Fruit fly (Drosophila melanogaster) whole organism, wandering third instar larva: ENCODE measurements around the gene tup.

Source experiments
- Abd-B ChIP-seq: fragments of >200 bp; optimal IDR thresholded peaks from 2 replicates; lab custom pipeline; 2017; ENCODE audit warnings: missing biosample characterization, missing genetic modification characterization
- CG32264 ChIP-seq: fragments of 200-800 bp; sonication (Bioruptor generic); optimal IDR thresholded peaks from 2 replicates; lab custom pipeline; 2016; ENCODE audit warnings: missing biosample characterization, missing genetic modification characterization
- CG9705 ChIP-seq: fragments of 200-800 bp; sonication (Bioruptor generic); optimal IDR thresholded peaks from 2 replicates; lab custom pipeline; 2018; ENCODE audit warnings: missing biosample characterization, mild to moderate bottlenecking, missing genetic modification characterization
- Dfd ChIP-seq: fragments of >200 bp; optimal IDR thresholded peaks from 2 replicates; lab custom pipeline; 2017; ENCODE audit warnings: missing biosample characterization, missing genetic modification characterization
- Dif ChIP-seq: fragments of 200-275, 200-300 bp; sonication (Bioruptor generic); optimal IDR thresholded peaks from 2 replicates; lab custom pipeline; 2018; ENCODE audit warnings: missing biosample characterization, missing genetic modification characterization; ENCODE audit not compliant: partially characterized antibody
- GATAd ChIP-seq: sonication (Bioruptor generic); optimal IDR thresholded peaks from 2 replicates; lab custom pipeline; 2016; ENCODE audit warnings: missing biosample characterization, missing genetic modification characterization
- Hr83 ChIP-seq: fragments of 200-300 bp; sonication (Bioruptor generic); optimal IDR thresholded peaks from 2 replicates; lab custom pipeline; 2016; ENCODE audit warnings: missing biosample characterization, mild to moderate bottlenecking, missing genetic modification characterization, moderate library complexity; ENCODE audit not compliant: poor library complexity, severe bottlenecking
- Jra ChIP-seq: sonication (Bioruptor generic); optimal IDR thresholded peaks from 2 replicates; lab custom pipeline; 2016; ENCODE audit warnings: missing biosample characterization, missing genetic modification characterization
- Mio ChIP-seq: sonication (Bioruptor generic); optimal IDR thresholded peaks from 2 replicates; lab custom pipeline; 2016; ENCODE audit warnings: missing biosample characterization, missing genetic modification characterization
- Myc ChIP-seq: fragments of >200 bp; optimal IDR thresholded peaks from 2 replicates; lab custom pipeline; 2017
- N ChIP-seq: fragments of >200 bp; optimal IDR thresholded peaks from 2 replicates; lab custom pipeline; 2018; ENCODE audit warnings: missing biosample characterization, missing external identifiers, missing genetic modification characterization
- OdsH ChIP-seq: fragments of 200-800 bp; sonication (Bioruptor generic); optimal IDR thresholded peaks from 2 replicates; lab custom pipeline; 2016; ENCODE audit warnings: missing biosample characterization, mild to moderate bottlenecking, missing genetic modification characterization
- Rel ChIP-seq, 2 experiments: fragments of 200-800 bp; sonication (Bioruptor generic) in 1 of 2; optimal IDR thresholded peaks; 2 replicates in 1 of 2; 3 replicates in 1 of 2; lab custom pipeline; 2016 to 2019; ENCODE audit warnings: mild to moderate bottlenecking in 2 of 2, missing biosample characterization in 2 of 2, missing genetic modification characterization in 2 of 2, moderate library complexity in 1 of 2
- Sp1 ChIP-seq: fragments of 200-800 bp; sonication (Bioruptor generic); optimal IDR thresholded peaks from 3 replicates; lab custom pipeline; 2019; ENCODE audit warnings: missing biosample characterization, mild to moderate bottlenecking, missing genetic modification characterization, moderate library complexity
- Vsx2 ChIP-seq: fragments of 200-300, 225-300 bp; sonication (Bioruptor generic); optimal IDR thresholded peaks from 2 replicates; lab custom pipeline; 2018; ENCODE audit warnings: missing biosample characterization, missing genetic modification characterization; ENCODE audit not compliant: partially characterized antibody
- br ChIP-seq: fragments of 200-800 bp; sonication (Bioruptor generic); optimal IDR thresholded peaks from 2 replicates; lab custom pipeline; 2016; ENCODE audit warnings: missing biosample characterization, missing genetic modification characterization
- dmrt93B ChIP-seq: fragments of 200-800 bp; sonication (Bioruptor generic); optimal IDR thresholded peaks from 2 replicates; lab custom pipeline; 2018; ENCODE audit warnings: missing biosample characterization, mild to moderate bottlenecking, missing genetic modification characterization
- dsf ChIP-seq: sonication (Bioruptor generic); optimal IDR thresholded peaks from 2 replicates; lab custom pipeline; 2016; ENCODE audit warnings: missing biosample characterization, missing genetic modification characterization, borderline replicate concordance
- ey ChIP-seq: fragments of 200-800 bp; sonication (Bioruptor generic); optimal IDR thresholded peaks from 2 replicates; lab custom pipeline; 2016; ENCODE audit warnings: missing biosample characterization, missing genetic modification characterization
- foxo ChIP-seq, 2 experiments: fragments of 200-800 bp; sonication (Bioruptor generic); optimal IDR thresholded peaks; 2 replicates in 1 of 2; 3 replicates in 1 of 2; lab custom pipeline; 2016 to 2017; ENCODE audit warnings: missing biosample characterization in 2 of 2, missing genetic modification characterization in 2 of 2
- fru ChIP-seq: fragments of 200-800 bp; sonication (Bioruptor generic); optimal IDR thresholded peaks from 3 replicates; lab custom pipeline; 2016; ENCODE audit warnings: missing biosample characterization, mild to moderate bottlenecking, missing genetic modification characterization
- h ChIP-seq: fragments of 200-800 bp; sonication (Bioruptor generic); optimal IDR thresholded peaks from 3 replicates; lab custom pipeline; 2016; ENCODE audit warnings: missing biosample characterization, mild to moderate bottlenecking, missing genetic modification characterization
- jim ChIP-seq: fragments of 175-275, 200-325 bp; sonication (Bioruptor generic); optimal IDR thresholded peaks from 2 replicates; lab custom pipeline; 2016; ENCODE audit warnings: missing biosample characterization, mild to moderate bottlenecking, missing genetic modification characterization
- lola ChIP-seq: fragments of >200 bp; optimal IDR thresholded peaks from 2 replicates; lab custom pipeline; 2017; ENCODE audit warnings: missing biosample characterization, missing genetic modification characterization
- pan ChIP-seq: fragments of >200 bp; optimal IDR thresholded peaks from 2 replicates; lab custom pipeline; 2017
- psq ChIP-seq: fragments of 200-800 bp; sonication (Bioruptor generic); optimal IDR thresholded peaks from 3 replicates; lab custom pipeline; 2017; ENCODE audit warnings: missing biosample characterization, mild to moderate bottlenecking, missing genetic modification characterization, moderate library complexity
- rgr ChIP-seq: fragments of 200-800 bp; sonication (Bioruptor generic); optimal IDR thresholded peaks from 3 replicates; lab custom pipeline; 2016; ENCODE audit warnings: missing biosample characterization, mild to moderate bottlenecking, missing genetic modification characterization
- sage ChIP-seq: fragments of 200-800 bp; sonication (Bioruptor generic); optimal IDR thresholded peaks from 2 replicates; lab custom pipeline; 2016; ENCODE audit warnings: missing biosample characterization, mild to moderate bottlenecking, missing genetic modification characterization
- sv ChIP-seq: fragments of 200-800 bp; sonication (Bioruptor generic); optimal IDR thresholded peaks from 3 replicates; lab custom pipeline; 2016; ENCODE audit warnings: missing biosample characterization, missing genetic modification characterization
- tai ChIP-seq: sonication (Bioruptor generic); optimal IDR thresholded peaks from 2 replicates; lab custom pipeline; 2016; ENCODE audit warnings: missing biosample characterization, missing genetic modification characterization
- usp ChIP-seq: fragments of >200 bp; optimal IDR thresholded peaks from 2 replicates; lab custom pipeline; 2017; ENCODE audit warnings: missing biosample characterization, missing genetic modification characterization
- woc ChIP-seq: sonication (Bioruptor generic); optimal IDR thresholded peaks from 2 replicates; lab custom pipeline; 2016; ENCODE audit warnings: missing biosample characterization, mild to moderate bottlenecking, missing genetic modification characterization

The tup gene

DNA sequence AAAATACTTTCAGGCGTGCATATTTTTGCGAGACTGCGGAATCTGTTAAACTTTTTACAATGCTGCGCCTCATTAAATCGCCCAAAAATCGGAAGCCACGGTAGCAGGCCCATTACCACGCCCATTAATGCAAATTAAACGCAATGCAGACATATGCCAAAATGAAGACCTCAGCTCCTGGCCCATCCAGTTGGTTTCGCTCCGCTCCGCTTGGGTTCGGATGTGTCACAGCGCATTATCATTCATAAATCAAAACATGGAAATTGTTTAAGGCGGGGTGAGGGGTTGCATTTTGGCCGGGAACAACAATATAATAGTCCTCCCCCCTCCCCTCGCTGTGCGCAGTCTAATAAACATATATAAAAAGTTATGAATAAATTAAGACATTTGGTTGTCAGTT, 46.8 kb upstream of the tup start:
- no peak for TF ChIP-seq usp (GFP tag; lab: Kevin White, UChicago)
- TF ChIP-seq dsf (GFP tag; lab: Kevin White, UChicago) = no peak
- no peak for TF ChIP-seq Rel (GFP tag; optimal IDR thresholded peaks at IDR 0.05; lab: Kevin White, UChicago)
- TF ChIP-seq Rel (tag; optimal IDR thresholded peaks at IDR 0.05; lab: Kevin White, UChicago) = no peak
- no peak for TF ChIP-seq woc (GFP tag; lab: Kevin White, UChicago)
- TF ChIP-seq CG32264 (GFP tag; lab: Kevin White, UChicago) = no peak
- TF ChIP-seq sage (GFP tag; lab: Kevin White, UChicago) = no peak
- no peak for TF ChIP-seq N (GFP tag; lab: Kevin White, UChicago)
- no peak for TF ChIP-seq Vsx2
- no peak for TF ChIP-seq Sp1 (GFP tag; lab: Kevin White, UChicago)
- TF ChIP-seq Myc (lab: Kevin White, UChicago) = no peak
- TF ChIP-seq, all 38 proteins: peak for 0

DNA sequence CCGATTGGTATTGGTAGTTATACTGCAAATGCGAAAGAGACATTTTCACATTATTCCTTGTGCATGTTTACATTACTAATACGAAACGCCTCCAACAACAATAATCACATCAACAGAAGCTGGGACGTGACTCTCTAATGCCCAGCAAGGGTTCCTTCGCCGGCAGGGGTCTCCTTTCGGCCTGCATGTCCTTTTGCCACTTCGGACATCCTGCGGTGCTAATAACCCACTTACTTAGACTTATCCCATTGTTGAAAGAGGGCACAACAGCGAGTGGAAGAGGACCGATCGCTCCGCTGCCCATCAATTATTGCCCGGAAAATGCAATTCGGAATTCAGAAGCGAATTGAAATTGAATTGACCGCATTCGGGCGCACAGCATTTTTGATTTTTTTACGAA, 44.9 kb upstream of the tup start:
- no peak for TF ChIP-seq pan (lab: Kevin White, UChicago)
- no peak for TF ChIP-seq usp (GFP tag; lab: Kevin White, UChicago)
- no peak for TF ChIP-seq CG9705
- TF ChIP-seq GATAd = no peak
- no peak for TF ChIP-seq Vsx2
- no peak for TF ChIP-seq sv
- no peak for TF ChIP-seq Abd-B
- no peak for TF ChIP-seq Dfd (GFP tag; lab: Kevin White, UChicago)
- no peak for TF ChIP-seq h
- TF ChIP-seq Hr83 = no peak
- no peak for TF ChIP-seq Sp1 (GFP tag; lab: Kevin White, UChicago)
- TF ChIP-seq Mio (GFP tag; lab: Kevin White, UChicago) = no peak
- no peak for TF ChIP-seq Myc (lab: Kevin White, UChicago)
- no peak for TF ChIP-seq OdsH
- TF ChIP-seq jim (GFP tag; lab: Kevin White, UChicago) = no peak
- no peak for TF ChIP-seq Dif (GFP tag; lab: Kevin White, UChicago)
- TF ChIP-seq tai (GFP tag; lab: Kevin White, UChicago) = no peak
- no peak for TF ChIP-seq foxo (GFP tag; optimal IDR thresholded peaks at IDR 0.05; lab: Kevin White, UChicago)
- TF ChIP-seq Jra (GFP tag; lab: Kevin White, UChicago) = no peak
- TF ChIP-seq, all 38 proteins: peak for 0

DNA sequence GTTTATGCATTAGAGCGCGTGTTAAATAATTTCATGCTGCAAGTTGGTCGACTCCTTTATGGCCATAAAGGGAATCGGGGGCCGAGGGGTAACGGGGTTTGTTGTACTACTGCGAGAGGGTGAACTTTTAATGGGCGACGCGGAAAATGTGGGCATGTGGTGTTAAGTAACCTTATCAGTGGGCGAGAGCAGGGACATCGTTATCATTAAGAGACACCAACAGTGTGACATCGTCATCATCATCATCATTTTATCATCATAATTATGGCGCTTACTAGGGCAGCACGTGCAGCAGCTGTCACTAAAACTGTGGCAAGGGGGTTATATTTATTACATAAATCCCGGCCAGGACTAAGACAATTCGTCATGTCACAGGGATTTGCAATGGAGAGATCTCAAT, 44.3 kb upstream of the tup start:
- TF ChIP-seq Myc (lab: Kevin White, UChicago) = no peak
- no peak for TF ChIP-seq Rel (GFP tag; optimal IDR thresholded peaks at IDR 0.05; lab: Kevin White, UChicago)
- no peak for TF ChIP-seq Rel (tag; optimal IDR thresholded peaks at IDR 0.05; lab: Kevin White, UChicago)

DNA sequence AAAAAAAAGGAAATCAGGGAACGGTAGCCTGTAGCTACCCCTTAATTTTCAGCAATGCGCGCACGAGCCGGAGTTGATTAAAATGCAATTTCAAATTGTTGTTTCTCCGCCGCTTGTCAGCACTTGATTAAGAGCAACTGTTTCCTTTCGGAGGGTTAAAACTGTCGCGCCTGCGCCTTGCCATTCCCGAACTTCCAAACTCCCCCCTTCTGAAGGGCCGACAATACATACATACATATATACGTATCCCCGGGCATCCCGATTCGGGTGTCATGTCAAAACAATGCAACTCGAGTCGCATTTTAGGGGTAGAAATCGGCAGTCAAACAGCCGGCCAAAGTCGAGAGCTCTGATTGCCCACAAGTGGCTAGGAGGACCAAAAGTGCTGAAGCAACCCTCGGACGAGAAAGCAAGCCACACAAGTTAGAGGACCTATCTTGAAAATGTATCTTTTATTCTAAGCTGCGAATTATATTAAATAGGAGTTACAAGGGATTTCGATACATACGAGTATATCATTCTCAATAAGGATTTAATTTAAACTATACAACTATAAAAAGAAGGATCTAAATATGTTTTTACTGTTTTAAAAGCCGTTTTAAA, 43.7 kb upstream of the tup start:
- TF ChIP-seq CG32264 (GFP tag; lab: Kevin White, UChicago) = no peak
- TF ChIP-seq sage (GFP tag; lab: Kevin White, UChicago) = no peak
- no peak for TF ChIP-seq Rel (GFP tag; optimal IDR thresholded peaks at IDR 0.05; lab: Kevin White, UChicago)
- TF ChIP-seq Rel (tag; optimal IDR thresholded peaks at IDR 0.05; lab: Kevin White, UChicago) = no peak
- TF ChIP-seq ey (GFP tag; lab: Kevin White, UChicago) = no peak
- no peak for TF ChIP-seq Abd-B
- TF ChIP-seq br (GFP tag; lab: Kevin White, UChicago) = no peak
- no peak for TF ChIP-seq woc (GFP tag; lab: Kevin White, UChicago)
- TF ChIP-seq OdsH = no peak
- no peak for TF ChIP-seq psq (GFP tag; lab: Kevin White, UChicago)
- no peak for TF ChIP-seq pan (lab: Kevin White, UChicago)
- TF ChIP-seq Hr83 = no peak
- no peak for TF ChIP-seq lola (GFP tag; lab: Kevin White, UChicago)
- no peak for TF ChIP-seq dmrt93B (GFP tag; lab: Kevin White, UChicago)
- no peak for TF ChIP-seq CG9705
- TF ChIP-seq Dfd (GFP tag; lab: Kevin White, UChicago) = no peak
- TF ChIP-seq fru (GFP tag; lab: Kevin White, UChicago) = no peak
- no peak for TF ChIP-seq dsf (GFP tag; lab: Kevin White, UChicago)
- TF ChIP-seq Mio (GFP tag; lab: Kevin White, UChicago) = no peak
- TF ChIP-seq foxo (GFP tag; optimal IDR thresholded peaks at IDR 0.05; lab: Kevin White, UChicago) = no peak
- no peak for TF ChIP-seq rgr (GFP tag; lab: Kevin White, UChicago)
